Fruit fly (Drosophila melanogaster): ENCODE results near the gene CG5958.

CG5958 gene

DNA sequence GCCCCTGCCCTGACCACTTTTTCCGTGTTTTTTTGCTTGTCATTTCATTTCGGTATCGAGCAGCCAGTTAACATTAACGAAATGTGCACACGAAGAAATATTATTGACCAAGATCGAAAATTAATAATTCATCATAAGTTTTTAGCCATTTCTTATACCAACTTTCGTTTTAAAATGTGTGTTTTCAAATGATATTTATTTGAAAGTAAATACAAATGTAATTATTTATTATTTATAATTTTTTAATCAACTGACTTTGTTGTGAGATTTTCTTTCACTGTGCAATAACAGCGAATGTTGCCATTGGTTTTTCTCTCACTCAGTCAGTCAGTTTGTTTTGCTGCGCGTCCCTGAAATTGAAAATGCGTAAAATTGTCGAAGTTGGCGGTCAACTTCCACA is 37.5 kb downstream of the CG5958 start (continued):
- TF ChIP-seq D19A (tag; optimal IDR thresholded peaks at IDR 0.05) (peak; percentile 52), gro (GFP tag; optimal IDR thresholded peaks at IDR 0.05) (no peak), sob (GFP tag; IDR thresholded peaks at IDR 0.05) (peak; percentile 58; the same call in 1 of the 2 replicates), Neu2 (GFP tag; optimal IDR thresholded peaks at IDR 0.05; ENCODE audit: borderline replicate concordance) (no peak), unpg (GFP tag; optimal IDR thresholded peaks at IDR 0.05) (peak; percentile 81), CG6765 (GFP tag; optimal IDR thresholded peaks at IDR 0.05) (no peak), CG17361 (GFP tag; IDR thresholded peaks at IDR 0.05) (peak; percentile 70), fd64A (GFP tag; optimal IDR thresholded peaks at IDR 0.05) (no peak), CG4424 (GFP tag; optimal IDR thresholded peaks at IDR 0.05) (no peak), ind (GFP tag; optimal IDR thresholded peaks at IDR 0.05) (peak; percentile 49), ewg (GFP tag; optimal IDR thresholded peaks at IDR 0.05) (peak; percentile 24), al (GFP tag; IDR thresholded peaks at IDR 0.05) (0 out of 2 replicates have a peak, but pooled peaks have one; percentile 32), Kr (GFP tag; optimal IDR thresholded peaks at IDR 0.05) (no peak), CG18764 (GFP tag; optimal IDR thresholded peaks at IDR 0.05) (no peak), CG15011 (GFP tag; optimal IDR thresholded peaks at IDR 0.05) (no peak), Dp (GFP tag; optimal IDR thresholded peaks at IDR 0.05) (no peak), nerfin-2 (GFP tag; IDR thresholded peaks at IDR 0.05; ENCODE audit: partially characterized antibody) (no peak), CG8089 (GFP tag; optimal IDR thresholded peaks at IDR 0.05) (no peak), tx (GFP tag; optimal IDR thresholded peaks at IDR 0.05) (no peak), disco-r (GFP tag; optimal IDR thresholded peaks at IDR 0.05) (no peak), Ptx1 (GFP tag; IDR thresholded peaks at IDR 0.05) (peak; percentile 83), Hr39 (optimal IDR thresholded peaks at IDR 0.05) (no peak), CG13296 (GFP tag; optimal IDR thresholded peaks at IDR 0.05) (peak; percentile 62), cas (GFP tag; IDR thresholded peaks at IDR 0.05) (no peak), vvl (GFP tag; IDR thresholded peaks at IDR 0.05) (peak; percentile 72), HLH3B (GFP tag; IDR thresholded peaks at IDR 0.05) (peak; percentile 57), Nf-YB (GFP tag; optimal IDR thresholded peaks at IDR 0.05) (peak; percentile 25), Dll (GFP tag; IDR thresholded peaks at IDR 0.05; ENCODE audit: partially characterized antibody) (no peak), bsh (GFP tag; optimal IDR thresholded peaks at IDR 0.05) (peak in 1 of 2 experiments; percentile 44), CG3065 (GFP tag; optimal IDR thresholded peaks at IDR 0.05) (no peak), grn (GFP tag; optimal IDR thresholded peaks at IDR 0.05) (no peak), Optix (GFP tag; IDR thresholded peaks at IDR 0.05) (no peak), schlank (tag; optimal IDR thresholded peaks at IDR 0.05) (no peak), abd-A (tag; optimal IDR thresholded peaks at IDR 0.05) (no peak), CG4854 (GFP tag; optimal IDR thresholded peaks at IDR 0.05) (no peak), dmrt11E (tag; optimal IDR thresholded peaks at IDR 0.05) (no peak), Sin3A (optimal IDR thresholded peaks at IDR 0.05) (no peak), CG18011 (GFP tag; optimal IDR thresholded peaks at IDR 0.05) (no peak), danr (GFP tag; IDR thresholded peaks at IDR 0.05) (no peak), Atf3 (GFP tag; optimal IDR thresholded peaks at IDR 0.05) (no peak), CG6689 (GFP tag; IDR thresholded peaks at IDR 0.05) (peak; percentile 56), BtbVII (GFP tag; optimal IDR thresholded peaks at IDR 0.05) (peak; percentile 49), CG6683 (GFP tag; optimal IDR thresholded peaks at IDR 0.05) (peak; percentile 11), Vsx1 (GFP tag; optimal IDR thresholded peaks at IDR 0.05) (peak; percentile 23), CG7786 (GFP tag; optimal IDR thresholded peaks at IDR 0.05) (no peak), Ssrp (tag; optimal IDR thresholded peaks at IDR 0.05) (peak; percentile 60), tup (GFP tag; optimal IDR thresholded peaks at IDR 0.05) (no peak), ato (GFP tag; IDR thresholded peaks at IDR 0.05; ENCODE audit: partially characterized antibody) (no peak), az2 (GFP tag; optimal IDR thresholded peaks at IDR 0.05) (peak; percentile 49), dmrt99B (tag; optimal IDR thresholded peaks at IDR 0.05) (peak; percentile 82), CG4730 (GFP tag; IDR thresholded peaks at IDR 0.05) (peak; percentile 26; the same call in 1 of the 2 replicates)
